Worm (Caenorhabditis elegans) whole organism, L2 larva: ENCODE measurements around the gene gst-33.

Source experiments
- ceh-16 ChIP-seq: fragments of 150-350 bp; optimal IDR thresholded peaks from 2 replicates; lab custom pipeline; 2014; ENCODE audit warnings: missing biosample characterization, missing genetic modification characterization
- dmd-4 ChIP-seq: sonication (generic microtip); optimal IDR thresholded peaks from 2 replicates; lab custom pipeline; 2017; ENCODE audit warnings: missing biosample characterization, missing genetic modification characterization
- lin-39 ChIP-seq: fragments of 150-350 bp; optimal IDR thresholded peaks from 2 replicates; lab custom pipeline; 2014; ENCODE audit warnings: missing biosample characterization, missing genetic modification reagents, missing genetic modification characterization
- ztf-4 ChIP-seq: fragments of 150-350 bp; optimal IDR thresholded peaks from 2 replicates; lab custom pipeline; 2014; ENCODE audit warnings: missing biosample characterization, missing genetic modification characterization

ce11 chrV:3509878-3510277 lies 41.5 kb upstream of the gst-33 start, which contains the start of gene str-228:
- no peak for TF ChIP-seq ceh-16 (tag; lab: Kevin White, UChicago)
- TF ChIP-seq lin-39 (tag; lab: Kevin White, UChicago), result no peak
- no peak for TF ChIP-seq dmd-4
- TF ChIP-seq ztf-4 (tag; lab: Kevin White, UChicago), result no peak
